Worm (Caenorhabditis elegans) whole organism, L1 larva: ENCODE results near the gene B0507.2.
"Not testable (repeated sequence)": the region's sequence is repeated elsewhere in the genome, so short reads cannot be mapped to it uniquely, and the experiment has no call there.

ENCODE experiments used
- aly-2 ChIP-seq: fragments of 150-350 bp; optimal IDR thresholded peaks from 2 replicates; lab custom pipeline; 2014; ENCODE audit warnings: missing biosample characterization, missing genetic modification characterization
- ceh-82 ChIP-seq, 3 experiments: fragments of 150-350 bp in 1 of 3; sonication (generic microtip) in 2 of 3; optimal IDR thresholded peaks; 2 replicates each; lab custom pipeline; 2014 to 2017; ENCODE audit warnings: missing biosample characterization in 3 of 3, missing genetic modification characterization in 3 of 3
- ceh-88 ChIP-seq: fragments of 200-800 bp; sonication (Bioruptor generic); IDR thresholded peaks from 2 replicates; pipeline ENCODE4 v1.3.6; 2022; ENCODE audit warnings: missing genetic modification characterization, missing compliant biosample characterization
- egl-27 ChIP-seq, 2 experiments: fragments of 150-350 bp in 1 of 2; sonication (generic microtip); optimal IDR thresholded peaks; 3 replicates each; lab custom pipeline; 2017 to 2018; ENCODE audit warnings: missing biosample characterization in 2 of 2, missing genetic modification characterization in 2 of 2, missing genetic modification reagents in 2 of 2
- elt-2 ChIP-seq: sonication (generic microtip); optimal IDR thresholded peaks from 2 replicates; lab custom pipeline; 2016; ENCODE audit warnings: missing genetic modification characterization, mild to moderate bottlenecking, inconsistent platforms, missing compliant biosample characterization, missing genetic modification reagents
- mdl-1 ChIP-seq, 2 experiments: fragments of 150-350 bp; optimal IDR thresholded peaks; 2 replicates each; lab custom pipeline; 2014 to 2017; ENCODE audit warnings: missing biosample characterization in 2 of 2, missing genetic modification characterization in 2 of 2, inconsistent platforms in 1 of 2
- nhr-12 ChIP-seq: sonication (generic microtip); optimal IDR thresholded peaks from 2 replicates; lab custom pipeline; 2017; ENCODE audit warnings: missing biosample characterization, missing genetic modification characterization
- nhr-77 ChIP-seq: fragments of 150-350 bp; optimal IDR thresholded peaks from 2 replicates; lab custom pipeline; 2014; ENCODE audit warnings: missing biosample characterization, missing genetic modification characterization
- sptf-1 ChIP-seq: fragments of 150-350 bp; optimal IDR thresholded peaks from 2 replicates; lab custom pipeline; 2014; ENCODE audit warnings: missing biosample characterization, missing genetic modification characterization
- unc-62 ChIP-seq: fragments of 150-350 bp; optimal IDR thresholded peaks from 2 replicates; lab custom pipeline; 2014; ENCODE audit warnings: missing biosample characterization, missing genetic modification reagents, missing genetic modification characterization
- ztf-11 ChIP-seq, 2 experiments: sonication (generic microtip); optimal IDR thresholded peaks; 2 replicates each; lab custom pipeline; 2016 to 2017; ENCODE audit warnings: missing genetic modification characterization in 2 of 2, missing biosample characterization in 1 of 2, missing compliant biosample characterization in 1 of 2

DNA sequence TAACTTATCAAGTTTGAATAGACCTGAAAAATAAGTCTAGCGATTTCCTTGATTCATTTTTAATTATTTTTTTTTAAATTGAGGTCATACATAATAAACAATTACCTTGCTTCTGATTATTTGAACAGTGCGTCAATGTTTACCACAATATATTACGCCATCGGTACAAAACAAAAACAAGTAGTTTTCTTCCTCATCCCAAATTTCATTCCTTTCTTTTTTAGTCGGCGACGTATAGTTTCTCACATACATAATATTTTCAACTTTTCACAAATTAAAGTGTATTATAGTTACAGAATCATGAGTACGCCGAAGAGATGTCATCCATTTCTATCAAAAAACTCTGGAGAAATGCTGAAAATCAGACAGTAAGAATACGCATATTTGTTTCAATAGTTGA lies 47.9 kb upstream of the B0507.2 start, which contains the start of gene droe-8:
- not testable (repeated sequence) for TF ChIP-seq nhr-12 (tag; lab: Kevin White, UChicago); aly-2 (tag; lab: Kevin White, UChicago); nhr-77 (tag; lab: Kevin White, UChicago); unc-62; ceh-82 (tag; optimal IDR thresholded peaks at IDR 0.05; lab: Kevin White, UChicago); elt-2 (tag; lab: Kevin White, UChicago); ceh-88 (GFP tag; lab: Robert Waterston, UW); mdl-1 (tag; optimal IDR thresholded peaks at IDR 0.05; lab: Kevin White, UChicago); sptf-1 (tag; lab: Kevin White, UChicago); ztf-11 (tag; optimal IDR thresholded peaks at IDR 0.05; lab: Kevin White, UChicago); egl-27 (tag; optimal IDR thresholded peaks at IDR 0.05; lab: Kevin White, UChicago)
